Worm (Caenorhabditis elegans): ENCODE measurements around the gene M195.2.

ce11 chrII:8377722-8378121 lies 17.2 kb downstream of the M195.2 start:
- TF ChIP-seq him-1 (tag; optimal IDR thresholded peaks at IDR 0.05), result no peak
- no peak for TF ChIP-seq W03F9.2 (tag; optimal IDR thresholded peaks at IDR 0.05)
- TF ChIP-seq dao-5 (tag; optimal IDR thresholded peaks at IDR 0.05), result no peak
